Worm (Caenorhabditis elegans) whole organism, L2 larva: ENCODE data around the gene Y94H6A.3.

Experiments
- egl-27 ChIP-seq: sonication (generic microtip); optimal IDR thresholded peaks from 3 replicates; lab custom pipeline; 2017; ENCODE audit warnings: missing biosample characterization, missing genetic modification reagents, missing genetic modification characterization
- lin-13 ChIP-seq: fragments of 150-350 bp; optimal IDR thresholded peaks from 2 replicates; lab custom pipeline; 2014; ENCODE audit warnings: missing biosample characterization, missing genetic modification reagents, missing genetic modification characterization

DNA sequence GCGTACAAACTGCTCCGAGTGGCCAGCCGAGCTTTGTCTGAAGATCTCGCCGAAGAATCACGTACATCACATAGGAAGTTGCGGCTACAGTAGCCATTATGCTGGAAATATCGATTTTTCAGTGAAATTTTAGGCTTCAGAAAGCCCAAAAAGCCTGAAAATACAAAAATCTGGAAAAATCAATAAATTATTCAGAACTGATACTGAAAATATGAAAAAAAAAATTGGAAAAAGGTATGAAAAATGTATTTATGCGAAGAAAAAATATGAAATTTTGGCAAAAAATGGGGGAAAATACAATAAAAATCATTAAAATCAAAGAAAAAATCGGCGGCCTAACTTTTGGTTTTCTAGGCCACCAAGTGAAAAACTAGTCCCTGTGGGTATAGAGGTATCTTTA is 36.6 kb downstream of the Y94H6A.3 start, which contains the start of gene Y94H6A.12:
- TF ChIP-seq lin-13 (GFP tag; lab: Kevin White, UChicago): no peak
- no peak for TF ChIP-seq egl-27 (tag; lab: Kevin White, UChicago)
